Worm (Caenorhabditis elegans) whole organism, late embryonic: ENCODE results near the gene sas-4.

Source experiments
- hlh-30 ChIP-seq: sonication (generic microtip); optimal IDR thresholded peaks from 2 replicates; lab custom pipeline; 2017; ENCODE audit warnings: antibody characterized with exemption, missing genetic modification characterization, missing compliant biosample characterization; ENCODE audit not compliant: insufficient read depth
- hlh-6 ChIP-seq: sonication (generic microtip); optimal IDR thresholded peaks from 2 replicates; lab custom pipeline; 2016; ENCODE audit warnings: missing genotype, missing genetic modification characterization, missing compliant biosample characterization
- pag-3 ChIP-seq: sonication (generic microtip); optimal IDR thresholded peaks from 2 replicates; lab custom pipeline; 2016; ENCODE audit warnings: missing compliant biosample characterization, missing genetic modification characterization, borderline replicate concordance
- pha-4 ChIP-seq: fragments of 150-350 bp; optimal IDR thresholded peaks from 2 replicates; lab custom pipeline; 2018; ENCODE audit warnings: missing biosample characterization, missing genetic modification reagents, missing genetic modification characterization
- sox-2 ChIP-seq: fragments of 200-800 bp; sonication (Bioruptor generic); IDR thresholded peaks from 2 replicates; pipeline ENCODE4 v1.3.6; 2022; ENCODE audit warnings: missing genetic modification reagents, missing genetic modification characterization, missing compliant biosample characterization
- sox-4 ChIP-seq: sonication (generic microtip); optimal IDR thresholded peaks from 2 replicates; lab custom pipeline; 2017; ENCODE audit warnings: mild to moderate bottlenecking, missing genetic modification characterization, inconsistent platforms, missing compliant biosample characterization
- syd-9 ChIP-seq: sonication (generic microtip); optimal IDR thresholded peaks from 2 replicates; lab custom pipeline; 2016; ENCODE audit warnings: mild to moderate bottlenecking, missing genetic modification characterization, moderate library complexity, missing compliant biosample characterization
- ttx-3 ChIP-seq: sonication (generic microtip); optimal IDR thresholded peaks from 2 replicates; lab custom pipeline; 2016; ENCODE audit warnings: missing genetic modification reagents, missing genetic modification characterization, missing compliant biosample characterization
- unc-55 ChIP-seq: sonication (generic microtip); optimal IDR thresholded peaks from 2 replicates; lab custom pipeline; 2017; ENCODE audit warnings: missing biosample characterization, missing genetic modification reagents, missing genetic modification characterization

ce11 chrIII:8325574-8326513 is 7.5 kb upstream of the sas-4 start, which contains the start of gene ZC262.13:
- no peak for TF ChIP-seq pha-4 (tag; lab: Kevin White, UChicago)
- TF ChIP-seq unc-55 (GFP tag; lab: Kevin White, UChicago) = no peak
- TF ChIP-seq syd-9 = no peak
- TF ChIP-seq hlh-30 (tag; lab: Kevin White, UChicago) = no peak
- TF ChIP-seq pag-3 = no peak
- TF ChIP-seq sox-2 = no peak
- no peak for TF ChIP-seq sox-4
- no peak for TF ChIP-seq hlh-6
- TF ChIP-seq ttx-3 (tag; lab: Kevin White, UChicago) = no peak
